Worm (Caenorhabditis elegans): Measurements from ENCODE around the gene nhr-104.

The nhr-104 gene

DNA sequence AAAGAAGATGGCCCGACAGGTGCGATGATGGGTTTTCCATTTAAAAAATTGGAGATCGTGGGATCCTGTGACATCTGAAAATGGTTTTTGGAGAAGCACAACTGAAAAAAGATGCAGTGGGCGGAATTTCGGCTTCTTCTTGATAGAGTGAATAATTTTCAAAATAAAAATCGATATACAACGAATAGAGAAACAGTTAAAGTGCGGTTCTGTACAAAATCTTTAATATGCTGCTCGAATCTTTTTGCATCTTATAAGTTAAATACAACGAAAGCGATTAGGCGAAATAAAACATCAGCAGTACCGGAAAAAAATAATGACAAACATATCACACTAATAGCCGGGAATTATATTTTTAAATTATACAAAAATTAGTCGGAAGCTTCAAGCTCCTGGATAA is 18.7 kb upstream of the nhr-104 start, which contains the start of gene H06H21.11:
Gene H06H21.11 (minus strand): TSS at position 101 of the 400 bp plus-strand sequence.
- no peak for TF ChIP-seq nhr-129 (tag; optimal IDR thresholded peaks at IDR 0.05)
- TF ChIP-seq sma-3 (GFP tag; optimal IDR thresholded peaks at IDR 0.05): no peak
- TF ChIP-seq gmeb-1 (tag; optimal IDR thresholded peaks at IDR 0.05): no peak
- no peak for TF ChIP-seq nhr-6 (tag; optimal IDR thresholded peaks at IDR 0.05)
- no peak for TF ChIP-seq elt-3 (tag; optimal IDR thresholded peaks at IDR 0.05)
- TF ChIP-seq lsy-2 (tag; optimal IDR thresholded peaks at IDR 0.05): no peak
- TF ChIP-seq nhr-21 (tag; optimal IDR thresholded peaks at IDR 0.05): no peak
- no peak for TF ChIP-seq mdl-1 (tag; optimal IDR thresholded peaks at IDR 0.05)
- TF ChIP-seq ceh-16 (tag; optimal IDR thresholded peaks at IDR 0.05): no peak

DNA sequence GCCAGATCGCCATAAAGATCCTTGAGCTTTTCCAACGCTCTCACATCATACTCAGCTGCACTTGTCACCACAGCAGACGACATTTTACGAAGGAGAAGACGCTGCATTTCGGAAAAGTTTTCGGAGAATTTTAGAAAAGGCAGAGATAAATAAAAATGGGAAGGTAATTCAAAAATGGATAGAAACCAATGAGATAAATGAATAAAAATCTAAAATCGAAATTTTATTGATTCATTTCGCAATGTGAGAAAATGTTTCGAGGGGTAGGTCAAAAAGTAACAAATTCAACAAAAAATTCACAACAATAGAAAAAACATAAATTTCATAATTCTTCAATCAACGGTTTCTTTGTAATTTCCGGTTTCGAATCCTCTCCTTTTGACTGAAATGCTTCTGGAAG is 18.0 kb upstream of the nhr-104 start, which contains the start of gene dpf-5:
Gene dpf-5 (minus strand): TSS at position 101 of the 400 bp plus-strand sequence.
- TF ChIP-seq zag-1 (tag; optimal IDR thresholded peaks at IDR 0.05) (no peak), nhr-12 (tag; optimal IDR thresholded peaks at IDR 0.05) (no peak), F13H6.1 (tag; optimal IDR thresholded peaks at IDR 0.05) (no peak), nhr-237 (tag; optimal IDR thresholded peaks at IDR 0.05) (no peak), alr-1 (tag; optimal IDR thresholded peaks at IDR 0.05) (no peak)

DNA sequence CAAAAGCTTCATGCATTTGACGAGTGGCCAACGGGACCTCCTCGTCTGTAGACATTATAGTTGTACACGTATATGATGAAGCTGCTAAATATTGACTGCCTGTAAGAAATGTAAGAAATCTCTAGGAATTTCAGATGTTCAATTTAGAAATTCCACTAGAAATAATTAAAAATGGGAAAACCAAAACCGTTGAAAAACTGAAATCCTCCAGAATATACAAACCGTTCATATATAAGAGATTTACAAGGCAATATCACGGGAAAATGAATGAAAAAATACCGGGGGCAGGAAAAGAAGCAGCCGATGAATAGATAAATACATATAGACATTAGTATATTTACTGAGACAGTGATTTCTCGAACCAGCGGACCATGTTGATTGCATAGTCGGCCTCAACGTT is 14.0 kb upstream of the nhr-104 start, which contains the start of gene dpf-7:
Gene dpf-7 (minus strand): TSS at position 101 of the 400 bp plus-strand sequence.
- TF ChIP-seq lin-11 (tag; optimal IDR thresholded peaks at IDR 0.05) (no peak), mab-5 (tag; optimal IDR thresholded peaks at IDR 0.05) (no peak), egl-27 (tag; optimal IDR thresholded peaks at IDR 0.05) (no peak), blmp-1 (tag; optimal IDR thresholded peaks at IDR 0.05; ENCODE audit: insufficient read depth) (no peak), unc-55 (GFP tag; optimal IDR thresholded peaks at IDR 0.05) (no peak)

DNA sequence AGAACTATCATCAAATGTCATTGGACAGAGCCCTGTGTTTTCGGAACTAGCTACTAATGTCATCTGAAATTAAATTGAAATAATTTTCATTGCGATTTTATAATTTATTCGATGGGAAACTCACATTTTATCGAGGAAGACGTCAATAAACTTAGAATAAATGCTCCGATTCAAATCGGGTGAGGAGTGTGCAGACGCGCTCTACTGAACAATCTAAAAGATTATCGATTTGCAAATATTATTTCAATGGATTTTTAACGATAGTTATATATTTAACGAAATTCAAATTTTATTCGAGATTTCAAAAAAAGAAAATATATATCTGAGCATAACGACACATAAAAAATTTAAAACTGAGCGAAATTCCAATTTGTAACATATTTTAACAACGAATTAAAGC is 10.6 kb upstream of the nhr-104 start, which contains the start of gene eor-1:
Gene eor-1 (minus strand): TSS at position 65 of the 400 bp plus-strand sequence.
- no peak for TF ChIP-seq nhr-21 (tag; optimal IDR thresholded peaks at IDR 0.05)
- no peak for TF ChIP-seq aly-2 (tag; optimal IDR thresholded peaks at IDR 0.05)
- no peak for TF ChIP-seq fos-1 (tag; optimal IDR thresholded peaks at IDR 0.05)
- no peak for TF ChIP-seq egl-27 (tag; optimal IDR thresholded peaks at IDR 0.05)
- no peak for TF ChIP-seq nhr-10 (tag; optimal IDR thresholded peaks at IDR 0.05)
- TF ChIP-seq lsy-2 (tag; optimal IDR thresholded peaks at IDR 0.05): peak; percentile 37 to 80
- no peak for TF ChIP-seq ama-1 (optimal IDR thresholded peaks at IDR 0.05)
- TF ChIP-seq gmeb-1 (tag; optimal IDR thresholded peaks at IDR 0.05): peak; percentile 3
- TF ChIP-seq lin-13 (GFP tag; optimal IDR thresholded peaks at IDR 0.05): peak; percentile 48
- TF ChIP-seq R02D3.7 (tag; optimal IDR thresholded peaks at IDR 0.05): no peak
- TF ChIP-seq sem-4 (tag; optimal IDR thresholded peaks at IDR 0.05): no peak
- no peak for TF ChIP-seq nhr-77 (tag; optimal IDR thresholded peaks at IDR 0.05)
- TF ChIP-seq unc-55 (GFP tag; optimal IDR thresholded peaks at IDR 0.05): peak; percentile 72
- no peak for TF ChIP-seq mab-5 (tag; optimal IDR thresholded peaks at IDR 0.05)
- TF ChIP-seq blmp-1 (tag; optimal IDR thresholded peaks at IDR 0.05; ENCODE audit: insufficient read depth): no peak
- TF ChIP-seq nhr-12 (tag; optimal IDR thresholded peaks at IDR 0.05): no peak
- TF ChIP-seq nhr-25 (tag; optimal IDR thresholded peaks at IDR 0.05): no peak
- TF ChIP-seq nhr-237 (tag; optimal IDR thresholded peaks at IDR 0.05): no peak
- TF ChIP-seq crh-2 (tag; optimal IDR thresholded peaks at IDR 0.05): peak; percentile 11
- TF ChIP-seq sma-3 (GFP tag; optimal IDR thresholded peaks at IDR 0.05): peak; percentile 25
- TF ChIP-seq nhr-23 (tag; optimal IDR thresholded peaks at IDR 0.05): no peak
- no peak for TF ChIP-seq ztf-4 (tag; optimal IDR thresholded peaks at IDR 0.05)
- TF ChIP-seq lin-39 (tag; optimal IDR thresholded peaks at IDR 0.05): no peak
- no peak for TF ChIP-seq snpc-4 (tag; optimal IDR thresholded peaks at IDR 0.05)
- peak; percentile 75 for TF ChIP-seq C34F6.9 (tag; optimal IDR thresholded peaks at IDR 0.05)
- no peak for TF ChIP-seq zag-1 (tag; optimal IDR thresholded peaks at IDR 0.05)
- TF ChIP-seq unc-39 (tag; optimal IDR thresholded peaks at IDR 0.05): no peak
- TF ChIP-seq mdl-1 (tag; optimal IDR thresholded peaks at IDR 0.05): no peak
- no peak for TF ChIP-seq nhr-6 (tag; optimal IDR thresholded peaks at IDR 0.05)
- TF ChIP-seq ceh-16 (tag; optimal IDR thresholded peaks at IDR 0.05): no peak
- TF ChIP-seq nhr-129 (tag; optimal IDR thresholded peaks at IDR 0.05): no peak

DNA sequence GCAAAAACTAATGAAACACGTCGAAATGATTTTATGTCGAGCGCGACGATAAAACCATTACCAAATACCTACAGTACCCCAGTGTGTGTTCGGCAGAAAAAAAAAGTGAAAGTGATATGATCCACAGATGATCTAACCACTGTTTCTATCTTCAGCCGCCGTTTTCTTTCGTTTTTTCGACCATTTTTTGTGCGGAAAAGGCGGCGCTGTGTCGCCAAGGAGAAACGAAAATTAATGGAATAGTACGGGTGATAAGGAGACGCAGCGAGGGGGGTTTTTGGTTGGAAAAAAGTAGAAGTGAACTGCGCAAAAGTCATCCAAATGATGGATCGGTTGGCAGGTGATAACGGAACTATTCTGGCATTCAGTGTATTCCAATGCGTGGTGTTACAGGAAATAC is 6.6 kb upstream of the nhr-104 start:
- TF ChIP-seq ceh-16 (tag; optimal IDR thresholded peaks at IDR 0.05) (no peak), fos-1 (tag; optimal IDR thresholded peaks at IDR 0.05) (no peak), ztf-1 (GFP tag; conservative IDR thresholded peaks at IDR 0.05) (no peak), dmd-4 (tag; optimal IDR thresholded peaks at IDR 0.05) (no peak), nhr-11 (tag; optimal IDR thresholded peaks at IDR 0.05) (no peak), sem-4 (tag; optimal IDR thresholded peaks at IDR 0.05) (no peak), alr-1 (tag; optimal IDR thresholded peaks at IDR 0.05) (no peak), lin-13 (GFP tag; optimal IDR thresholded peaks at IDR 0.05) (no peak), ama-1 (optimal IDR thresholded peaks at IDR 0.05) (no peak), R02D3.7 (tag; optimal IDR thresholded peaks at IDR 0.05) (no peak), nhr-6 (tag; optimal IDR thresholded peaks at IDR 0.05) (no peak), Y55F3AM.14 (GFP tag; optimal IDR thresholded peaks at IDR 0.05) (no peak), blmp-1 (tag; optimal IDR thresholded peaks at IDR 0.05; ENCODE audit: insufficient read depth) (no peak)

All from whole organism, L2 larva.